Worm (Caenorhabditis elegans) whole organism, midembryonic: ENCODE measurements around the gene F21D5.5.

Source experiments
- cog-1 ChIP-seq: sonication (generic microtip); optimal IDR thresholded peaks from 2 replicates; lab custom pipeline; 2016; ENCODE audit warnings: missing genetic modification characterization, missing compliant biosample characterization
- flt-1 ChIP-seq: fragments of 200-800 bp; sonication (Bioruptor generic); IDR thresholded peaks from 2 replicates; pipeline ENCODE4 v1.3.6; 2022; ENCODE audit warnings: missing genetic modification characterization, missing compliant biosample characterization
- klf-2 ChIP-seq: fragments of 200-800 bp; sonication (Bioruptor generic); conservative IDR thresholded peaks from 2 replicates; pipeline ENCODE4 v1.3.6; 2022; ENCODE audit warnings: missing genetic modification reagents, missing genetic modification characterization, missing compliant biosample characterization
- med-1 ChIP-seq: sonication (generic microtip); optimal IDR thresholded peaks from 2 replicates; lab custom pipeline; 2017; ENCODE audit warnings: missing genetic modification characterization, mild to moderate bottlenecking, missing compliant biosample characterization, antibody characterized with exemption, missing genetic modification reagents; ENCODE audit not compliant: insufficient read depth
- ref-1 ChIP-seq: fragments of 200-800 bp; sonication (Bioruptor generic); conservative IDR thresholded peaks from 2 replicates; pipeline ENCODE4 v1.3.6; 2022; ENCODE audit warnings: missing genetic modification reagents, missing genetic modification characterization, missing compliant biosample characterization
- ztf-23 ChIP-seq: fragments of 200-800 bp; sonication (Bioruptor generic); IDR thresholded peaks from 2 replicates; pipeline ENCODE4 v1.3.6; 2022; ENCODE audit warnings: missing genetic modification reagents, missing genetic modification characterization, missing compliant biosample characterization

DNA sequence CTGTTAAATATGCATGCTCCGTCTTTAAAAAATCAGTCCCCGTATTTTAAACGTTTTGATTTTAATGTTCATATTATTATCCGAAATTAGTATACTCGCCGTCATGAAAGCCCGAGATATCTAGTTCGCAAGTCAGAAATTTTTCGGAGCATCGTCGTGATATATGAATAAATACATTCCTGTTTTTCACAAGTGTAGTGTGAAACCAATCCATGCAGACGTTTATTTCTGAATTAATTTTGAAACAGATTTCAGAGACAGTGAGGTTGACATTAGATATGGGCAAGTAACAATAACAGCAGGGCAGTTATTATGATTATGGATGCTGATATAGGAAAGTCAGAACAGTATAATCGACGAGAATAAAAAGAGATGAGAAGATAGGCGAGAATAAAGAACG lies 13.3 kb upstream of the F21D5.5 start:
- TF ChIP-seq flt-1 (GFP tag; lab: Robert Waterston, UW), result no peak
- TF ChIP-seq klf-2, result no peak
- no peak for TF ChIP-seq med-1
- no peak for TF ChIP-seq ref-1 (GFP tag; lab: Robert Waterston, UW)
- TF ChIP-seq ztf-23 (GFP tag; lab: Robert Waterston, UW), result no peak
- TF ChIP-seq cog-1 (tag; lab: Kevin White, UChicago), result no peak
